Fruit fly (Drosophila melanogaster) whole organism: ENCODE results near the gene CG4972.

Experiments used
- CG8478 ChIP-seq: fragments of >200 bp; optimal IDR thresholded peaks from 2 replicates; lab custom pipeline; 2018; ENCODE audit warnings: inconsistent platforms
- Dll ChIP-seq: fragments of >200 bp; optimal IDR thresholded peaks from 2 replicates; lab custom pipeline; 2017
- EcR ChIP-seq, 2 experiments: fragments of >200 bp; optimal IDR thresholded peaks; 2 replicates each; lab custom pipeline; 2017; ENCODE audit warnings: missing biosample characterization in 2 of 2, missing genetic modification characterization in 2 of 2, missing genetic modification reagents in 2 of 2
- pan ChIP-seq: fragments of >200 bp; optimal IDR thresholded peaks from 2 replicates; lab custom pipeline; 2017
- psq ChIP-seq: fragments of >200 bp; optimal IDR thresholded peaks from 2 replicates; lab custom pipeline; 2017
- usp ChIP-seq: fragments of >200 bp; optimal IDR thresholded peaks from 2 replicates; lab custom pipeline; 2017; ENCODE audit warnings: missing biosample characterization, missing genetic modification characterization, mixed read lengths

The CG4972 gene

DNA sequence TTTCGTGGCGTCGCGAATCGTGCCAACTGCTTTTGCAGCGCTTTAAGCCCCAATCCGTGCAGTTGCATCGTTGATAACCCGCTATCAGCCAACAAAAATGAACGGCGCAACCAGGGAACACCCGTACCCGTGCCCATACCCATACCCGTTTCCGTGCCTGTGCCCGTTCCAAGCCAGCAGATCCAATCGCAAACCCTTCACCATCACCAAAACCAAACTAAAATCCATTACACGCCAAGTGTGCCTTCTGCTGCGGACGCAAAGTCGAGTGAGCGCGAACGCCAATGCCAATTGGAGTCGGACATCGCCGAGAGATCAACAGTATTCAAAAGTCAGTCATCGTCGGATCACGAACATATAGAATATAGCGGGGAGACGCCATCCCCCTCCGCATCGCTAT, 19.6 kb downstream of the CG4972 start:
- TF ChIP-seq psq (lab: Kevin White, UChicago), result no peak

DNA sequence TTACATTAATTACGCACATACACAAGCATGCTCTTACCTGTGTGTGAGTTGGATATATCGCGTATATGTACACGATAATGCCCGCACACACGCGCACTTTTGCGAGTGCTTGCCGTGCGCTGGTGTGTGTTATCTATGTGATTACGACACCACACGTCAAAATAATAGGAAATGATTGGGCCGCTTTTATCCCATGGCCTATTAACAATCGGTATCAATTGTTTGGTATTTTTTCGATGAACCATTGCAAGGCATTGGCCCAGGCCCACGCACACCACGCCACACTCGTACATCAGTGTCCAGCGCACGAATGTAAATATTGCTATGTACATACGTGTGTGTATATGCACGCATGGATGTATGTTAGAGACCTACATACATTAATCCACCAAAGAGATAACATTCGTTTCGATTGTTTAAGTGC, 20.3 kb downstream of the CG4972 start:
- TF ChIP-seq EcR (GFP tag; optimal IDR thresholded peaks at IDR 0.05; lab: Kevin White, UChicago) (no peak), Dll (lab: Kevin White, UChicago) (no peak), pan (no peak), CG8478 (peak; percentile 74), psq (lab: Kevin White, UChicago) (no peak)

DNA sequence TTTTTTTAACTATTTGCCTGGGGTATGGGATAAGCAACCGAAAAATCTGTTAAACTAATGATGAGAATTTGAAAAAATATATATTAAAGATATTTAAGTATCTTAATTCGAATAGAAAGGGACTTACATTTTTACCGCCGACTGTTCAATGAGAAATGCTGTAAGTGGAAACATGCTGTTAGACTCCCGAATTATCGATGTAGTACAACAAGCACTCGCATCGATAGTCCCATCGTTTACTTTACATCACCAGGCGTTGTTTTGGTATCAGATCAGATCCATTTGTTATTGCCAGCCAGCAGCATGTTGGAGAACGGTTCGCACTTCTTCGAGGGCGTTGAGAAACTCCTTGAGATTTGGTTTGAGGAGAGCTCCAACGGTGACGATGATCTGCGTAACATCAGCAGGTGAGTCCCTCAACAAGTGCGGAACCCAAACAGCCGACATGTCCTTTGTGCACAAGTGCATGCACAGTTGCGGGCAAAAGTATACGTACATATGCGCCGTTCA, 24.7 kb downstream of the CG4972 start, which contains the start of gene SamDC:
Gene SamDC, plus strand, starts transcription at position 246 of the 510 bp plus-strand sequence.
- TF ChIP-seq usp (GFP tag; lab: Kevin White, UChicago) (no peak), Dll (lab: Kevin White, UChicago) (no peak), psq (lab: Kevin White, UChicago) (no peak), CG8478 (no peak), pan (no peak), EcR (GFP tag; optimal IDR thresholded peaks at IDR 0.05; lab: Kevin White, UChicago) (no peak)

DNA sequence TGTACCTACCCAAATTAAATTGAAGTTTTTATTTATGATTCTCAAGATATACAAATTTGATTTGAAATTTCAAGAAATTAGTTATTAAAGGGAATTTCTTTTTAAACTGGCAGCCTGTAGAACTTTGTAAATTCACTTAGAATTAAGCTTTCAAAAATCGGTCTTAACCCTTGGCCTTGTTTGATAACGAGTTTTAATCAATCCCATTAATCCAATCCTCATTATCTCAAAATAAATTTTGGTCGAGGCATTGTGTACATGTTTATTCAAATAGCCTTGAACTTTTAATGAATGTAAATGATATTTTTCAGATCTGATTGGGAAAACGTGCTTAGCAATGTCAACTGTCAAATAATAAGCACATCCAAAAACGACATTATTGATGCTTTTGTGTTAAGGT, 25.2 kb downstream of the CG4972 start:
- no peak for TF ChIP-seq Dll (lab: Kevin White, UChicago)
- no peak for TF ChIP-seq CG8478
- no peak for TF ChIP-seq EcR (GFP tag; optimal IDR thresholded peaks at IDR 0.05; lab: Kevin White, UChicago)
- TF ChIP-seq pan, result no peak
- no peak for TF ChIP-seq usp (GFP tag; lab: Kevin White, UChicago)
- TF ChIP-seq psq (lab: Kevin White, UChicago), result no peak

DNA sequence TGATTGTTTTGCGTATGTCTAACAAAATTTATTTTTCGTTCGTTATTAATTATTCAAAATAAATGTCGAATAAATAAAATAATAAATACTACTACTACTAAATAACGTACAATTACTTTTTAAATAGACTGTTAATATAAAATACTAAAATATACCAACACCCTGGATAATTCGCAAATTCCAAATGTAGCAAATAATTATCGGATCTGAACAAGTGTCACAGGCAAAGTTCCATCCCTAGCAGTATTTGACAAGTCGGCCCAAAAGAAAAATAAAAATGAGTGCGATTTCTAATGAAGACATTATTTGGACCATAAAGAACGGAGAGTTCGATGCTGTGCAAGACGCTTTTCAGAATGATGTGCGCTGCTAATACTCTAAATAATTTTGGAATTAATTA, 26.8 kb downstream of the CG4972 start, which contains the start of gene CG31715:
Gene CG31715, plus strand, starts transcription at position 212 of the 400 bp plus-strand sequence.
- TF ChIP-seq pan, result no peak
- no peak for TF ChIP-seq EcR (GFP tag; optimal IDR thresholded peaks at IDR 0.05; lab: Kevin White, UChicago)
- TF ChIP-seq CG8478, result no peak
- no peak for TF ChIP-seq usp (GFP tag; lab: Kevin White, UChicago)
- TF ChIP-seq Dll (lab: Kevin White, UChicago), result no peak
- no peak for TF ChIP-seq psq (lab: Kevin White, UChicago)

DNA sequence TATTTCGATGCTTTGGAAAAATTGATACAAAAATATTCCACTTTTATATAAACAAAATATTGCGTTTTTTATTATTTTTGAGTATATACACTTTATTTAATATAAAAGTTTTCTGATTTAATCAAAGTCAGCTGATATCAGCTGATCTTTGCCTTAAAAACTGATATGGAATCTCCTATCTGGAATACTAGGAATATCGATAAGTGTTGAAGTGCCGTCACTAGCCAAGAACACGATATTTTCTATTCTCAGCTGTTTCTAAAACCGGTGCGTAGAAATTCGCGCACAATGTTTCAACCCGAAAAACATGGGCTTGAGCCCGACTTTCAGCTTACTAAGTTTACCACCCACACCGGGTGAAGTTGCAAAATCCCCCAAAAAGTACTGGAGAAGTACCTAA, 27.9 kb downstream of the CG4972 start, which contains the start of gene Sps2:
Gene Sps2, plus strand, starts transcription at position 124 of the 400 bp plus-strand sequence.
- no peak for TF ChIP-seq Dll (lab: Kevin White, UChicago)
- TF ChIP-seq usp (GFP tag; lab: Kevin White, UChicago), result no peak
- TF ChIP-seq psq (lab: Kevin White, UChicago), result no peak
- no peak for TF ChIP-seq pan
- TF ChIP-seq CG8478, result no peak
- TF ChIP-seq EcR (GFP tag; optimal IDR thresholded peaks at IDR 0.05; lab: Kevin White, UChicago), result no peak

DNA sequence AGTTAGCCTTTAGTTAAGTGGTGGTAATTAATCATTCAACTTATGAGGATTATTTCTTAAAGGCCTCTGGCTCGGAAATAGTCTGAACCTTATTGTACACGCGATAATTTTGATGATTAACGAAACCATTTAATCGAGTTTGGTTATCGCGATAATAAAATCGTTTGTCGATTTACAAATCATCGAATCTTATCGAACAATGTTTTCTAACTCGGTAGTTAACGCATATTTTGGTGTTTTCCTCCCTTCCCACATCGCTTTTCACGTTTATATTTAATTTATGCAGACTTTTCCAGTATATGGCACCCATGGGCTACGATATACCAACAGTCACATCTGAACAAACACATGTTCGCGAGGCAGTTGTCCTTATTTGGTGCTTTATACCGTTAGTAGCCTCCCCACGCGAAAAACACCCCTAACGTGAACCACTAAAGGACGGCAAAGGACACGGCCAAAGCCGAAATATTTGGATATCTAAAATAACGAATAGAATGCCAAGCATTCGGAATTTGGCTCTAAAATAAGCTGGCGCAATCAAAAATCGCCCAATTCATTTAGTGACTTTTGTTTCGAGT, 29.5 kb downstream of the CG4972 start, which contains the start of gene Frmd5:
Gene Frmd5, plus strand, starts transcription at position 414 of the 578 bp plus-strand sequence.
- TF ChIP-seq EcR (GFP tag; optimal IDR thresholded peaks at IDR 0.05; lab: Kevin White, UChicago) (no peak), CG8478 (no peak), Dll (lab: Kevin White, UChicago) (no peak), pan (no peak), usp (GFP tag; lab: Kevin White, UChicago) (no peak), psq (lab: Kevin White, UChicago) (no peak)

DNA sequence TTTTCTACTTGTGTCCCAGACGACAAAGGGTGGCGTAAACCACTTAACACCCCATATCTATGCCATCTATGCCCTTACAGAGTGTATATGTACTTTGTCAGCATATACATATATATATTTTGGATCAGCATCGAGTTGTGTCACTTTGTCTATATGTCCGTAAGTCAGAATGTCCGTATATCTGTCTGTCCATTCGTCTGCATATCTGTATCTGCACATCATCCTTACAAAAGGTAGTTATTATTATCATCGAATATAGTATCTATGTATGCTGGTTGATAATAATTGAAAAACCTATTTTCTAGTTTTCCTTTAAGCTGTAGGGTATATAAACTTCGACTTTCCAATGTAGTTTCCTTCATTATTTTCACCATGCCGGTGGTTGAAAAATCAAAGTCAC, 36.5 kb downstream of the CG4972 start:
- no peak for TF ChIP-seq Dll (lab: Kevin White, UChicago)
- no peak for TF ChIP-seq CG8478
- no peak for TF ChIP-seq psq (lab: Kevin White, UChicago)
- TF ChIP-seq pan, result no peak
- no peak for TF ChIP-seq usp (GFP tag; lab: Kevin White, UChicago)
- no peak for TF ChIP-seq EcR (GFP tag; optimal IDR thresholded peaks at IDR 0.05; lab: Kevin White, UChicago)

DNA sequence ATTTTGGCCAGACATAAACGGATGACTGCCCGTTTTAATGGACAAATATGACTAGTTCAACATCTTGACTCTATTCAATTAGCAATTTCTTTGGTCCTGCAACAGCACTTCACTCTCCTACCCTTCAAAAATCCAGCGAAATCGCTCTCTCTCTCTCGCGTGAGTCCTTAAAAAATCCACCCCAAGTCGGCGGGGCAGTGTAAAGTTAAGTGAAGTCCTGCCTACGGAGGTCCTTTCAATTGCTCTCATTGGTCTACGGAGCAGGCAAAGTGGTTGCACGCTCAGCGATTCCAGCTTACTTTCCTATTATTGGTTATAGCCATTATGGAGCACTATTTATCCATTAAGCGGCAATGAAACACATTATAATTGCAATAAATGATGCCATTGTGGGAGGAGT, 39.3 kb downstream of the CG4972 start, which contains the start of gene CG34367:
Gene CG34367, minus strand, starts transcription at position 35 of the 400 bp plus-strand sequence.
- TF ChIP-seq CG8478 (no peak), pan (no peak), EcR (GFP tag; optimal IDR thresholded peaks at IDR 0.05; lab: Kevin White, UChicago) (no peak), Dll (lab: Kevin White, UChicago) (no peak), psq (lab: Kevin White, UChicago) (no peak), usp (GFP tag; lab: Kevin White, UChicago) (no peak)

DNA sequence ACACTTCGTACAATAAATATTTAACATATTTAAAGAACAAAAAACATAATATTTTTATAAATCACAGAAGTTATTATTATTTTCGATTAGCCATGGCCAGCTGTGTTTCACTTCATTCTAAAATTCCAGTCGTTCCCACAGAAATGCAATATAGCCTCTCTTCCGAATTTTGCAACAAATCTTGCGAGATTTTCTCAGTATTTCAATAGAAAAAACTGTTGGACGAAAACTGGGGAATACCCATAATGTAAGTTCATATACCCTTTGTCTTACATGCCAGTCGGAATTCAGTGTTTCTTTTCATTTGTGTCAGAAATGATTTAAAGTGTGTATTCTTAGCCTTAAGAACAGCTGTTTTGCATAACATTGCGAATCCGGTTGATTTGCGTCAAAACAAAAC, 41.9 kb downstream of the CG4972 start, which contains the start of the genes CtsL4 and ClpP:
Gene CtsL4, minus strand, starts transcription at position 90 of the 400 bp plus-strand sequence.
Gene ClpP, plus strand, starts transcription at position 288 of the 400 bp plus-strand sequence.
- no peak for TF ChIP-seq CG8478
- no peak for TF ChIP-seq usp (GFP tag; lab: Kevin White, UChicago)
- no peak for TF ChIP-seq psq (lab: Kevin White, UChicago)
- no peak for TF ChIP-seq EcR (GFP tag; optimal IDR thresholded peaks at IDR 0.05; lab: Kevin White, UChicago)
- TF ChIP-seq Dll (lab: Kevin White, UChicago), result no peak
- no peak for TF ChIP-seq pan

DNA sequence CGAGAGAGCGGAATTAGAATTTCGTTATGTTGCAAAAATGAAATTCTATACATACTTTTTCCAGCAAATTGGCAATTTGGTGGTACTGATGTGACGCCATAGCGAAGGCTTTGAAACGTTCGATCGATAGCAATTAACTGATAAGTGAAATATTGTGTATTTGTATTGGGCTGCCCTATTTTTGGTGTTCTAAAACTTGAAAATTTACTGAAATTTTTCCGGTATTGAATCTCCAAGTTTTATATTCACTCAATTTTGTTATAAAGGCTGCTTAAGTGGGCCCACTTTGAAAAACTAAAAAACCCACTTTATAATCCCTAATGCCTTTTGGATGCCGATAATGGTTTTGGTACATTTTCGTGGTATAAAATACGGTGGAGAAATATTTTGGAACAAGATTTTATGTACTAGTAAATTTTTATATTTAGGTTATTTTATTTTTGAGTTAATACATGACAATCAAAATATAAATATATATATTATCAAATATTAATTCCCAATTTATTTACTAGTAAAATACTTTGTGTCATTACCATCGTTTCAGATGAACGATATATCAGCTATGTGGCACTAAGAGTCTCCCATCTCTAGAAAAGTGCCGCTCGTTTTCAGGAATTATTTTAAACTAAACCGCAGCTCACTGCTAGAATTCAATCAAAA, 47.9 kb downstream of the CG4972 start, which contains the start of the genes Cand1 and pim:
Gene Cand1, minus strand, starts transcription at position 300 of the 660 bp plus-strand sequence.
Gene pim, plus strand, starts transcription at position 582 of the 660 bp plus-strand sequence.
- TF ChIP-seq psq (lab: Kevin White, UChicago) (no peak), Dll (lab: Kevin White, UChicago) (no peak), pan (no peak), CG8478 (no peak)

DNA sequence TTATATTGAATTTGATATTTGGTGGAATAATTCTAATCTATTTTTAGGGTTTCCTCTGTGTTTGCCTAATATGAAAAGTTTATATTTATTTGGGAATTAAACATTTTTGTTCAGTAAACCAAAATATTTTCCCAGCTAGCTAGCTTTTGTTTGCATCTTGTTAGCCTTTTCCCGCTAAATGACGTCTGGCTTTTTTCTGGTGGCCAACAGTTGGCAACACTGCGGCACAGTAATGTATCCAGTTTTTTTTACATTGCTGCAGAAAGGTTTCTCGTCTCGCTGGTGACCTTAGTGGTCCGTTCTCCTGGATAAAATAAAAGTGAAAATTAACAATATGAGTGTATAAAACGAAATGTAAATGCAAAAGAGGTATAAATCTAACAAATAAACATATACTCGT, 49.6 kb downstream of the CG4972 start, which contains the start of gene lft:
Gene lft, plus strand, starts transcription at position 243 of the 400 bp plus-strand sequence.
- no peak for TF ChIP-seq usp (GFP tag; lab: Kevin White, UChicago)
